Worm (Caenorhabditis elegans) whole organism, L4 larva: ENCODE measurements around the gene F10G2.1.

ENCODE experiments used
- D1046.2 ChIP-seq: fragments of 200-800 bp; sonication (Bioruptor generic); IDR thresholded peaks from 2 replicates; pipeline ENCODE4 v1.3.6; 2022; ENCODE audit warnings: missing genetic modification characterization, missing compliant biosample characterization
- F44E2.7 ChIP-seq: fragments of 200-800 bp; sonication (Bioruptor generic); IDR thresholded peaks from 2 replicates; pipeline ENCODE4 v2.1.2; 2022; ENCODE audit warnings: missing genetic modification characterization, missing compliant biosample characterization
- aha-1 ChIP-seq: fragments of 150-350 bp; peaks from one replicate; lab custom pipeline; 2014; ENCODE audit warnings: missing biosample characterization, missing genetic modification characterization
- ceh-28 ChIP-seq: fragments of 150-350 bp; optimal IDR thresholded peaks from 2 replicates; lab custom pipeline; 2014; ENCODE audit warnings: missing biosample characterization, missing genetic modification reagents, missing genetic modification characterization
- daf-12 ChIP-seq: fragments of 150-350 bp; optimal IDR thresholded peaks from 2 replicates; lab custom pipeline; 2014; ENCODE audit warnings: missing biosample characterization, missing genetic modification reagents, missing genetic modification characterization
- nhr-25 ChIP-seq: sonication (generic microtip); optimal IDR thresholded peaks from 2 replicates; lab custom pipeline; 2017; ENCODE audit warnings: missing genetic modification characterization, mild to moderate bottlenecking, missing compliant biosample characterization, antibody characterized with exemption, moderate library complexity, borderline replicate concordance; ENCODE audit not compliant: insufficient read depth
- pqm-1 ChIP-seq: sonication (generic microtip); optimal IDR thresholded peaks from 2 replicates; lab custom pipeline; 2017; ENCODE audit warnings: missing biosample characterization, missing genetic modification characterization
- unc-39 ChIP-seq: sonication (generic microtip); optimal IDR thresholded peaks from 2 replicates; lab custom pipeline; 2017; ENCODE audit warnings: missing biosample characterization, missing genetic modification characterization
- unc-62 ChIP-seq, 3 experiments: fragments of 150-350 bp in 1 of 3; sonication (generic microtip); optimal IDR thresholded peaks in 2 of 3; peaks in 1 of 3; 1 replicate in 1 of 3; 2 replicates in 2 of 3; lab custom pipeline; 2014 to 2017; ENCODE audit warnings: missing biosample characterization in 3 of 3, missing genetic modification characterization in 3 of 3, missing genetic modification reagents in 3 of 3, missing genotype in 1 of 3

ce11 chrV:7326928-7327327, 5.4 kb upstream of the F10G2.1 start, which contains the start of gene F10G2.4:
- TF ChIP-seq daf-12 (tag; lab: Kevin White, UChicago) (no peak), unc-39 (tag; lab: Kevin White, UChicago) (no peak), ceh-28 (no peak), unc-62 (GFP tag; optimal IDR thresholded peaks at IDR 0.05 in 1 of 2; lab: Kevin White, UChicago) (no peak), unc-62 (tag; optimal IDR thresholded peaks at IDR 0.05; lab: Kevin White, UChicago) (no peak), D1046.2 (GFP tag; lab: Robert Waterston, UW) (no peak), aha-1 (tag; lab: Kevin White, UChicago) (no peak), pqm-1 (no peak), F44E2.7 (no peak), nhr-25 (tag; lab: Kevin White, UChicago) (no peak)
